Worm (Caenorhabditis elegans) whole organism, L3 larva: ENCODE results near the gene F11D11.4.

Source experiments
- ama-1 ChIP-seq: fragments of 150-350 bp; optimal IDR thresholded peaks from 2 replicates; lab custom pipeline; 2018
- ceh-16 ChIP-seq: sonication (generic microtip); optimal IDR thresholded peaks from 2 replicates; lab custom pipeline; 2017; ENCODE audit warnings: missing biosample characterization, missing genetic modification characterization
- ceh-28 ChIP-seq: fragments of 150-350 bp; optimal IDR thresholded peaks from 2 replicates; lab custom pipeline; 2014; ENCODE audit warnings: missing biosample characterization, missing genetic modification reagents, missing genetic modification characterization
- ceh-82 ChIP-seq: fragments of 150-350 bp; optimal IDR thresholded peaks from 2 replicates; lab custom pipeline; 2014; ENCODE audit warnings: missing biosample characterization, missing genetic modification characterization
- ceh-9 ChIP-seq: sonication (generic microtip); optimal IDR thresholded peaks from 2 replicates; lab custom pipeline; 2018; ENCODE audit warnings: missing biosample characterization, missing genetic modification characterization
- daf-12 ChIP-seq: fragments of 150-350 bp; optimal IDR thresholded peaks from 2 replicates; lab custom pipeline; 2014; ENCODE audit warnings: missing biosample characterization, missing genetic modification reagents, missing genetic modification characterization
- egl-27 ChIP-seq: sonication (generic microtip); optimal IDR thresholded peaks from 4 replicates; lab custom pipeline; 2017; ENCODE audit warnings: missing biosample characterization, missing genetic modification reagents, missing genetic modification characterization
- egl-5 ChIP-seq: fragments of 150-350 bp; optimal IDR thresholded peaks from 2 replicates; lab custom pipeline; 2017; ENCODE audit warnings: missing biosample characterization, missing genetic modification reagents, missing genetic modification characterization, inconsistent platforms
- elt-2 ChIP-seq: sonication (generic microtip); optimal IDR thresholded peaks from 2 replicates; lab custom pipeline; 2016; ENCODE audit warnings: missing genetic modification reagents, mild to moderate bottlenecking, missing genetic modification characterization, missing compliant biosample characterization
- elt-3 ChIP-seq, 3 experiments: fragments of 150-350 bp in 1 of 3; sonication (generic microtip) in 2 of 3; optimal IDR thresholded peaks; 2 replicates in 2 of 3; 4 replicates in 1 of 3; lab custom pipeline; 2014 to 2017; ENCODE audit warnings: missing biosample characterization in 3 of 3, missing genetic modification characterization in 3 of 3
- fkh-10 ChIP-seq: sonication (generic microtip); optimal IDR thresholded peaks from 2 replicates; lab custom pipeline; 2017; ENCODE audit warnings: missing biosample characterization, missing genetic modification reagents, missing genetic modification characterization
- fos-1 ChIP-seq: fragments of 150-350 bp; optimal IDR thresholded peaks from 2 replicates; lab custom pipeline; 2014; ENCODE audit warnings: missing biosample characterization, missing genetic modification characterization
- hmg-11 ChIP-seq: sonication (generic microtip); optimal IDR thresholded peaks from 2 replicates; lab custom pipeline; 2016; ENCODE audit warnings: missing genetic modification characterization, missing compliant biosample characterization
- jun-1 ChIP-seq: fragments of 150-350 bp; optimal IDR thresholded peaks from 2 replicates; lab custom pipeline; 2014; ENCODE audit warnings: missing biosample characterization, missing genetic modification reagents, missing genetic modification characterization
- lin-15B ChIP-seq: fragments of 150-350 bp; optimal IDR thresholded peaks from 2 replicates; lab custom pipeline; 2014; ENCODE audit warnings: missing biosample characterization, missing genetic modification characterization
- lin-39 ChIP-seq: fragments of 150-350 bp; optimal IDR thresholded peaks from 2 replicates; lab custom pipeline; 2018; ENCODE audit warnings: missing biosample characterization, missing genetic modification reagents, missing genetic modification characterization
- lsy-12 ChIP-seq: sonication (generic microtip); optimal IDR thresholded peaks from 2 replicates; lab custom pipeline; 2016; ENCODE audit warnings: mild to moderate bottlenecking, missing genetic modification characterization, missing compliant biosample characterization
- mdl-1 ChIP-seq: fragments of 150-350 bp; optimal IDR thresholded peaks from 2 replicates; lab custom pipeline; 2014; ENCODE audit warnings: missing biosample characterization, missing genetic modification characterization
- nfya-1 ChIP-seq: sonication (generic microtip); optimal IDR thresholded peaks from 2 replicates; lab custom pipeline; 2017; ENCODE audit warnings: missing genetic modification characterization, mild to moderate bottlenecking, missing compliant biosample characterization, antibody characterized with exemption, moderate library complexity; ENCODE audit not compliant: insufficient read depth
- nhr-11 ChIP-seq: fragments of 150-350 bp; optimal IDR thresholded peaks from 2 replicates; lab custom pipeline; 2014; ENCODE audit warnings: missing biosample characterization, missing genetic modification characterization
- nhr-12 ChIP-seq: fragments of 150-350 bp; optimal IDR thresholded peaks from 2 replicates; lab custom pipeline; 2014; ENCODE audit warnings: missing biosample characterization, missing genetic modification characterization
- nhr-237 ChIP-seq: fragments of 150-350 bp; optimal IDR thresholded peaks from 2 replicates; lab custom pipeline; 2014; ENCODE audit warnings: missing biosample characterization, missing genetic modification characterization
- nhr-25 ChIP-seq: sonication (generic microtip); optimal IDR thresholded peaks from 2 replicates; lab custom pipeline; 2017; ENCODE audit warnings: missing biosample characterization, missing genetic modification characterization
- nhr-28 ChIP-seq: fragments of 150-350 bp; optimal IDR thresholded peaks from 2 replicates; lab custom pipeline; 2014; ENCODE audit warnings: missing biosample characterization, missing genetic modification characterization
- nhr-43 ChIP-seq: sonication (generic microtip); optimal IDR thresholded peaks from 2 replicates; lab custom pipeline; 2016; ENCODE audit warnings: mild to moderate bottlenecking, missing genetic modification characterization, missing compliant biosample characterization; ENCODE audit not compliant: poor library complexity, severe bottlenecking
- nhr-76 ChIP-seq: fragments of 150-350 bp; sonication (generic microtip); optimal IDR thresholded peaks from 5 replicates; lab custom pipeline; 2014; ENCODE audit warnings: missing biosample characterization, missing genetic modification characterization
- nhr-77 ChIP-seq: fragments of 150-350 bp; optimal IDR thresholded peaks from 2 replicates; lab custom pipeline; 2014; ENCODE audit warnings: missing biosample characterization, missing genetic modification characterization
- pqm-1 ChIP-seq: fragments of 150-350 bp; optimal IDR thresholded peaks from 2 replicates; lab custom pipeline; 2017; ENCODE audit warnings: missing biosample characterization, missing genetic modification characterization, inconsistent platforms
- skn-1 ChIP-seq: fragments of 150-350 bp; optimal IDR thresholded peaks from 2 replicates; lab custom pipeline; 2014; ENCODE audit warnings: missing biosample characterization, missing genetic modification characterization
- snpc-4 ChIP-seq: fragments of 150-350 bp; optimal IDR thresholded peaks from 2 replicates; lab custom pipeline; 2014; ENCODE audit warnings: missing biosample characterization, missing genetic modification characterization
- tbx-2 ChIP-seq: sonication (generic microtip); optimal IDR thresholded peaks from 2 replicates; lab custom pipeline; 2016; ENCODE audit warnings: mild to moderate bottlenecking, missing genetic modification characterization, missing compliant biosample characterization
- unc-39 ChIP-seq: sonication (generic microtip); optimal IDR thresholded peaks from 4 replicates; lab custom pipeline; 2017; ENCODE audit warnings: missing biosample characterization, missing genetic modification characterization
- unc-62 ChIP-seq: fragments of 150-350 bp; sonication (generic microtip); optimal IDR thresholded peaks from 4 replicates; lab custom pipeline; 2014; ENCODE audit warnings: missing biosample characterization, missing genetic modification reagents, missing genetic modification characterization
- zag-1 ChIP-seq: fragments of 150-350 bp; optimal IDR thresholded peaks from 2 replicates; lab custom pipeline; 2014; ENCODE audit warnings: missing biosample characterization, missing genetic modification characterization

F11D11.4 gene

DNA sequence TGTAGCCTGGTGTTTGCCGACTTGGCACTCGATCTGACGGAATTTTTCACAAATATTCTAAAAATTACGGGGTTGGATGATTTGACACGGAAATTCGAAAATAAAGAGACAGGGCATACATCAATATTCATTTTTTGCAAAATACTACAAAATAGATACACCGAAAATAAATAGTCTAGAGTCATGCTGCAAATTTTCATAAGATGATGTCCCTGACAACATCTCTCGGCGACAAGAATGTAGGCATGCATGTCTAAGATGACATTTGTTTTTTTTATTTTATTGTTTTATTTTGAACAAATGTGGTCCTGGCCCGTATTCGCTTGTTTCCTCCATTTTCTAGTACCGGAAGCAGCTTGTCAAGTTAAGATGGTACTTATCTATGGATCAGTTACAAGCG, 10.2 kb downstream of the F11D11.4 start, which contains the start of gene clec-256:
Gene clec-256, plus strand, starts transcription at position 301 of the 400 bp plus-strand sequence.
- no peak for TF ChIP-seq nhr-77

DNA sequence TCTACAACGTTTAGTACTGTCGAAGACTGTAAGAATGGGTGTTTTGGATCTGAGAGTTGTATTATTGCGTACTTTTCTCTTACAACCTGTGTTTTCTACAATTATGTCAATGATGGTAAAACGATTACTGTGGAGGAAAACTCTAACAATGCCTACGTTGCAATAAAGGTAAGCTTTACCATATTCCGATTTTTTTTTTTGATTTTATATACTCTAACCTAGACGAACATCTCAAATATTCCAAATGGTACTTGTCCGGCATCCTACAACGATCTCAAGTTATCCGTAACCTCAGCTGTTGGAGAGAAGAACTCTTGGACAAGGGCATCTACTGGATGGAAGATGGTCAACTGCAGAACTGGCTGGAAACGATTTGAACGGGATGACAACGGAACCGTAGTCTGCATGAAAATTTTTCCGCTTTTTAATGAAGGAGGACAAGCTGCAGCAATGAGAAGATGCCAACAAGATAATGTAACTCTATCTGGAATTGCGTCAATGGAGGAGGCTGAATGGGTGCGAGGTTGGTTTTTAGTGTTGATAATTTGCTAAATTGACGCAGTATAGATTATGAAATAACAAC, 10.7 kb downstream of the F11D11.4 start:
- TF ChIP-seq lin-39 (no peak), skn-1 (tag; lab: Kevin White, UChicago) (no peak), nhr-43 (tag; lab: Kevin White, UChicago) (no peak), nhr-76 (tag; lab: Kevin White, UChicago) (no peak), ceh-28 (tag; lab: Kevin White, UChicago) (no peak), pqm-1 (no peak), fkh-10 (GFP tag; lab: Kevin White, UChicago) (no peak), snpc-4 (tag; lab: Kevin White, UChicago) (no peak), unc-39 (tag; lab: Kevin White, UChicago) (no peak), nhr-28 (tag; lab: Kevin White, UChicago) (no peak), mdl-1 (tag; lab: Kevin White, UChicago) (no peak), ceh-16 (no peak)

DNA sequence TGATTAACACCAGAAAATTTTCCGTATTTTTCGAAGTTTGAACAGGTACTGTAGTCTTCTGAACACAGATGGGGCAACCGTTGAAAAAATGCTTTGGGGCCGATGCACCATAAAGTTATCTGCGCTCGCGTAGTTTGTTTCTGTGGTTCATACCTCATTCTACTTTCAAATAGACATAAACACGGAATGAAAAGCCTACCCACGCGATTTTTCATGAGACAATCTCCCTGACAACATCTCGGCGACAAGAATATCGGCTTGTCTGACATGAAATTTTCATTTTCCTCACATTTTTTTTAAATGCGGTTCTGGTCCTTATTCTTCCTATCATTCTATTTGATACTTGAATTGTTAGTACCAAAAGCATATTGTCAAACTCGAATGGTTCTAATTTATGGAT, 11.6 kb downstream of the F11D11.4 start, which contains the start of gene clec-257:
Gene clec-257, plus strand, starts transcription at position 301 of the 400 bp plus-strand sequence.
- TF ChIP-seq nhr-43 (tag; lab: Kevin White, UChicago) (no peak), mdl-1 (tag; lab: Kevin White, UChicago) (no peak), nhr-237 (no peak), jun-1 (tag; lab: Kevin White, UChicago) (no peak), fkh-10 (GFP tag; lab: Kevin White, UChicago) (no peak), skn-1 (tag; lab: Kevin White, UChicago) (no peak), nhr-11 (tag; lab: Kevin White, UChicago) (no peak), ceh-9 (no peak), ceh-82 (tag; lab: Kevin White, UChicago) (no peak), daf-12 (tag; lab: Kevin White, UChicago) (no peak), egl-27 (tag; lab: Kevin White, UChicago) (no peak), tbx-2 (tag; lab: Kevin White, UChicago) (no peak), nhr-28 (tag; lab: Kevin White, UChicago) (no peak), nfya-1 (tag; lab: Kevin White, UChicago) (no peak), nhr-25 (tag; lab: Kevin White, UChicago) (no peak), ceh-16 (no peak), egl-5 (no peak), fos-1 (tag; lab: Kevin White, UChicago) (no peak)

DNA sequence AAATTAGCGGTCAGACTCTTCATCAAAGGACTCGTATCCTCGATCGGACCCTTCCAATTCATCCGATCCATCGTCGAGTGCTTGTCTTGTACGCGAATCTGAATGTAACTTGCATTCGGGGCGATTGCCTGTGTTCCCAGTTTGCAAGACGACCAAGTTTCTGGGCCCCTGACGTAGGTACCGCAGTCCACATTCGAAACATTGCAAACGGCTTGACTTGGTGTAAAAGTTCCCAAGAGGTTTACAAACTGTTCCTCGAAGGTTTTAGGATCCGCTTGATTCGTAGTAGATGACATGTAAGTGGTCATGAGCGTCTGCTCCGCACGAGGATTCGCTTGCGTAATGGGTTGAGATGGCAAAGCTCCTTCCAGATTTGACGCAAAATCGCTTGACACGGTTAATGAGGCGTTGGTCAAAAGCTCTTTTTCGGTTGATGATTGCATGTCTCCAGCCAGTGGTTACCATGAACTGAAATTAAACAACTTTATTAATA, 15.1 kb downstream of the F11D11.4 start, which contains the start of gene Y17D7B.4:
Gene Y17D7B.4, minus strand, starts transcription at position 443 of the 493 bp plus-strand sequence.
- TF ChIP-seq fkh-10 (GFP tag; lab: Kevin White, UChicago): no peak
- TF ChIP-seq lsy-12 (tag; lab: Kevin White, UChicago): no peak
- TF ChIP-seq daf-12 (tag; lab: Kevin White, UChicago): no peak
- peak; percentile 18 for TF ChIP-seq pqm-1
- no peak for TF ChIP-seq nhr-237
- no peak for TF ChIP-seq elt-2
- no peak for TF ChIP-seq lin-15B (tag; lab: Kevin White, UChicago)
- TF ChIP-seq nhr-12: no peak
- TF ChIP-seq elt-3 (tag; optimal IDR thresholded peaks at IDR 0.05; lab: Kevin White, UChicago): no peak

DNA sequence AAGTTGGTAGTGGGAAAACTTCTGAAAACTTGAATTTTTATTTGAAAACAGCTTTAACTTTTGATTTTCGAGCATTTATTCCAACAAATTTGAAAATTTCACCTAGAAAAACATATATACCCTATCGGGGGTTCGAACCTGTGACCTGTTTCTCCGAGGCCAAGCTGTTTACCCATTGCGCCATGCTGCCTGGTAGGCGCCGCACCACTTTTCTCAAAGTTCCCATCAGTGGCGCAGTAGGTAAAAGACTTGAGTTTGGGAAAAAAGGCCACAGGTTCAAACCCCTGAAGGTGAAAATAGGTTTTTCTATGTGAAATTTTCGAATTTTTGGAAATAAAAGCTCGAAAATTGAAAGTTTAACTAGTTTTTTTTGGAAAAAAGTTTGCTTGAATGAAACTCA, 19.4 kb downstream of the F11D11.4 start:
- no peak for TF ChIP-seq unc-62
- TF ChIP-seq zag-1 (tag; lab: Kevin White, UChicago): no peak
- no peak for TF ChIP-seq nhr-237
- no peak for TF ChIP-seq nhr-76 (tag; lab: Kevin White, UChicago)
- no peak for TF ChIP-seq jun-1 (tag; lab: Kevin White, UChicago)
- TF ChIP-seq nhr-43 (tag; lab: Kevin White, UChicago): no peak
- TF ChIP-seq ama-1 (lab: Kevin White, UChicago): no peak
- TF ChIP-seq fos-1 (tag; lab: Kevin White, UChicago): no peak
- TF ChIP-seq daf-12 (tag; lab: Kevin White, UChicago): no peak
- TF ChIP-seq hmg-11 (tag; lab: Kevin White, UChicago): no peak
- TF ChIP-seq, all 47 proteins: peak for 0
